Worm (Caenorhabditis elegans) whole organism, mixed stage, embryonic: ENCODE measurements around the gene K09E9.3.

Source experiments
- elt-1 ChIP-seq: sonication (generic microtip); optimal IDR thresholded peaks from 2 replicates; lab custom pipeline; 2017; ENCODE audit warnings: missing genetic modification characterization, mild to moderate bottlenecking, missing compliant biosample characterization, antibody characterized with exemption, moderate library complexity, borderline replicate concordance; ENCODE audit not compliant: insufficient read depth
- lsy-2 ChIP-seq: fragments of 150-350 bp; optimal IDR thresholded peaks from 2 replicates; lab custom pipeline; 2014; ENCODE audit warnings: missing biosample characterization, missing genetic modification characterization
- nhr-237 ChIP-seq: fragments of 150-350 bp; optimal IDR thresholded peaks from 2 replicates; lab custom pipeline; 2014; ENCODE audit warnings: missing biosample characterization, missing genetic modification characterization
- nhr-28 ChIP-seq: fragments of 150-350 bp; optimal IDR thresholded peaks from 2 replicates; lab custom pipeline; 2014; ENCODE audit warnings: missing biosample characterization, missing genetic modification characterization
- pha-4 ChIP-seq: fragments of 150-350 bp; optimal IDR thresholded peaks from 2 replicates; lab custom pipeline; 2018; ENCODE audit warnings: missing biosample characterization, missing genetic modification reagents, missing genetic modification characterization
- unc-120 ChIP-seq: sonication (generic microtip); optimal IDR thresholded peaks from 2 replicates; lab custom pipeline; 2017; ENCODE audit warnings: missing genetic modification characterization, missing compliant biosample characterization; ENCODE audit not compliant: poor library complexity, severe bottlenecking
- zip-8 ChIP-seq: fragments of 150-350 bp; optimal IDR thresholded peaks from 2 replicates; lab custom pipeline; 2014; ENCODE audit warnings: missing biosample characterization, missing genetic modification characterization

DNA sequence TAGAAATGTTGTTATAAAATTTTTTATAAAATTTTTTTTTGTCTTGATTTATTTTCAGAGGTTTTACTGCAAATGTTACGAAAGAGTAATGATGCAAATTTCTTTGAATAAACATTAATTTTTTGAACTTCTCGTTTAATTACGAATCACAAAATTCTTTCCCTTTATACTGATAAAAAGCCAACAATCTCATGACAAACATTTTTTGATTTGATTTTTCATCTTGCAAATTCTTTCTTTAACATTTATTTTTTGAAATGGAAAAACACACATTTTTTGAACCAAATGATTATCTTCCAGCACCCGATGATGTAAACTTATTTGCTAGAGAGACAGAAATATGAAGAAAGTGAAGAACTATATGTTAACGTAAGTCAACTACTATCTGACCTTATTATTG lies 6.6 kb upstream of the K09E9.3 start, which contains the start of gene K09E9.1:
- TF ChIP-seq elt-1 (tag; lab: Kevin White, UChicago) (no peak), nhr-28 (no peak), zip-8 (tag; lab: Kevin White, UChicago) (no peak), nhr-237 (tag; lab: Kevin White, UChicago) (no peak), pha-4 (tag; lab: Kevin White, UChicago) (no peak), lsy-2 (tag; lab: Kevin White, UChicago) (no peak), unc-120 (tag; lab: Kevin White, UChicago) (no peak)
